Worm (Caenorhabditis elegans) whole organism, midembryonic: ENCODE results near the gene sru-16.

ENCODE experiments used
- T22C8.4 ChIP-seq: fragments of 200-800 bp; sonication (Bioruptor generic); IDR thresholded peaks from 2 replicates; pipeline ENCODE4 v1.3.6; 2022; ENCODE audit warnings: missing genetic modification characterization, missing compliant biosample characterization
- cog-1 ChIP-seq: sonication (generic microtip); optimal IDR thresholded peaks from 2 replicates; lab custom pipeline; 2016; ENCODE audit warnings: missing genetic modification characterization, missing compliant biosample characterization
- flt-1 ChIP-seq: fragments of 200-800 bp; sonication (Bioruptor generic); IDR thresholded peaks from 2 replicates; pipeline ENCODE4 v1.3.6; 2022; ENCODE audit warnings: missing genetic modification characterization, missing compliant biosample characterization
- klf-2 ChIP-seq: fragments of 200-800 bp; sonication (Bioruptor generic); conservative IDR thresholded peaks from 2 replicates; pipeline ENCODE4 v1.3.6; 2022; ENCODE audit warnings: missing genetic modification reagents, missing genetic modification characterization, missing compliant biosample characterization
- ref-1 ChIP-seq: fragments of 200-800 bp; sonication (Bioruptor generic); conservative IDR thresholded peaks from 2 replicates; pipeline ENCODE4 v1.3.6; 2022; ENCODE audit warnings: missing genetic modification reagents, missing genetic modification characterization, missing compliant biosample characterization
- tab-1 ChIP-seq: fragments of 200-800 bp; sonication (Bioruptor generic); IDR thresholded peaks from 2 replicates; pipeline ENCODE4 v1.3.6; 2022; ENCODE audit warnings: missing genetic modification characterization, missing compliant biosample characterization
- ztf-23 ChIP-seq: fragments of 200-800 bp; sonication (Bioruptor generic); IDR thresholded peaks from 2 replicates; pipeline ENCODE4 v1.3.6; 2022; ENCODE audit warnings: missing genetic modification reagents, missing genetic modification characterization, missing compliant biosample characterization
- ztf-29 ChIP-seq: fragments of 200-800 bp; sonication (Bioruptor generic); IDR thresholded peaks from 2 replicates; pipeline ENCODE4 v1.3.6; 2022; ENCODE audit warnings: missing genetic modification reagents, missing genetic modification characterization, missing compliant biosample characterization

- no peak for TF ChIP-seq flt-1 (GFP tag; lab: Robert Waterston, UW)
- TF ChIP-seq tab-1 (GFP tag; lab: Robert Waterston, UW), result no peak
- no peak for TF ChIP-seq klf-2 (GFP tag; lab: Robert Waterston, UW)
- TF ChIP-seq ztf-23 (GFP tag; lab: Robert Waterston, UW), result no peak
- TF ChIP-seq T22C8.4 (GFP tag; lab: Robert Waterston, UW), result no peak
- no peak for TF ChIP-seq ref-1 (GFP tag; lab: Robert Waterston, UW)
- TF ChIP-seq cog-1, result no peak
- no peak for TF ChIP-seq ztf-29
These were observed 4.3 kb upstream of the sru-16 start, which contains the start of gene srd-10 for ce11 chrIV:13574733-13575132.
